Worm (Caenorhabditis elegans): Measurements from ENCODE around the gene rom-4.

The rom-4 gene

ce11 chrIV:16946746-16947145 lies 48.9 kb upstream of the rom-4 start, which contains the start of the genes Y116A8C.9 and arf-6 (continued):
- TF ChIP-seq daf-16 (GFP tag; optimal IDR thresholded peaks at IDR 0.05) (peak in 1 of 2 experiments; percentile 17), daf-16 (tag; optimal IDR thresholded peaks at IDR 0.05) (peak; percentile 20), hlh-30 (tag; optimal IDR thresholded peaks at IDR 0.05; ENCODE audit: insufficient read depth) (peak; percentile 62), D1046.2 (GFP tag; IDR thresholded peaks at IDR 0.05) (no peak), lin-1 (GFP tag; IDR thresholded peaks at IDR 0.05) (no peak), T26A8.4 (GFP tag; IDR thresholded peaks at IDR 0.05) (peak; percentile 32; the same call in 1 of the 2 replicates), attf-4 (tag; optimal IDR thresholded peaks at IDR 0.05) (no peak), Y5F2A.4 (GFP tag; optimal IDR thresholded peaks at IDR 0.05) (no peak), egl-43 (GFP tag; IDR thresholded peaks at IDR 0.05) (no peak), lin-13 (GFP tag; optimal IDR thresholded peaks at IDR 0.05) (peak; percentile 31), lin-38 (GFP tag; IDR thresholded peaks at IDR 0.05) (peak; percentile 59), dpl-1 (GFP tag; optimal IDR thresholded peaks at IDR 0.05) (peak; percentile 49), zip-11 (GFP tag; IDR thresholded peaks at IDR 0.05) (no peak), mdt-29 (GFP tag; IDR thresholded peaks at IDR 0.05) (no peak), nhr-102 (tag; optimal IDR thresholded peaks at IDR 0.05) (peak; percentile 33), lir-3 (tag; optimal IDR thresholded peaks at IDR 0.05) (no peak), mes-2 (tag; optimal IDR thresholded peaks at IDR 0.05; ENCODE audit: poor library complexity, severe bottlenecking) (peak; percentile 96), nhr-77 (tag; optimal IDR thresholded peaks at IDR 0.05) (no peak), dmd-9 (GFP tag; IDR thresholded peaks at IDR 0.05) (no peak), spr-3 (GFP tag; optimal IDR thresholded peaks at IDR 0.05) (no peak), T20F7.1 (GFP tag; optimal IDR thresholded peaks at IDR 0.05) (no peak), nhr-25 (tag; optimal IDR thresholded peaks at IDR 0.05; ENCODE audit: borderline replicate concordance, insufficient read depth) (no peak), hmg-1.1 (GFP tag; IDR thresholded peaks at IDR 0.05) (peak; percentile 35; the same call in 1 of the 2 replicates), jun-1 (tag; optimal IDR thresholded peaks at IDR 0.05) (peak; percentile 30), ZK546.5 (tag; optimal IDR thresholded peaks at IDR 0.05) (no peak), ztf-7 (tag; optimal IDR thresholded peaks at IDR 0.05) (no peak)

ce11 chrIV:16949767-16950166 lies 45.9 kb upstream of the rom-4 start, which contains the start of gene rad-54.B:
Gene rad-54.B (plus strand): TSS chrIV:16950067.
- TF ChIP-seq ama-1 (optimal IDR thresholded peaks at IDR 0.05) (peak; percentile 16), ceh-20 (GFP tag; IDR thresholded peaks at IDR 0.05) (no peak)

DNA sequence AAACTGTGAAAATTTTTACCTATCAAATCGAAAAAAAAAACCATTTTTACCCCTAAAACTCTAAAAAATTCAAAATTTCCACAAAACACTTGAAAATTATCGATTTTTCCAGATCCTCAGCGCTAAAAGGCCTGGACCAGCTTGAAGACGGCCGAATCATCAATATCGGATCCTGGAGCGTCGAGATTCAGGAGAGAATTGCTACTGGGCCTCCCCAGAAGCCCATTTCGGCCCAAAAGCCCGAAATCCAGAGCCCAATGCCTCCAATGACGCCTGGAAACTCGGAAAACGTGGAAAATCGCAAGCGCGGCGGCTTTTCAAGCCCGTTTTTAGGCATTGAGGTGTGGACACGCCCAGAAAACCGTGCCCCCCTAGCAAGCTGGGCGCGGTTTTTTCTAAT lies 43.2 kb upstream of the rom-4 start:
- TF ChIP-seq aly-2 (tag; optimal IDR thresholded peaks at IDR 0.05), result no peak
- TF ChIP-seq aha-1 (tag), result peak; percentile 82
- peak; percentile 52 for TF ChIP-seq set-16 (GFP tag; IDR thresholded peaks at IDR 0.05)
- TF ChIP-seq zag-1 (tag; optimal IDR thresholded peaks at IDR 0.05), result no peak

DNA sequence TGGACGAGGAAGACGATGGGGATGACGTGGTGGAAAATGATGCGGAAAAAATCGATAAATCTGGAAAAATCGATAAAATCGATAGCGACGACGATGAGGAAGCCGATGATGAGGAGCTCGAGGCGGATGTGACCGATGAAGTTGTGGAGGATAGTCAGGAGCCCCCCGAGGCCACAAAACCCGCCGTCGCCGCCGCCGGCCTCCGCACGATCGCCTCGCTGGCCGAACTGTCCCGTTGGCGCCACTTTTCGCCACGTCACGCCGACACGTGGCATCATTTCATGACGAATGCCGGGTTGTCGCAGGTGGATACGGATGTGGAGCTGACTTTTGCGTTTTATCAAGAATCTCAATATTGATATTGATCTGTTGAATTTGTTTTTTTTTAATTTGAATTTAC lies 33.2 kb upstream of the rom-4 start:
- no peak for TF ChIP-seq vab-7 (GFP tag; IDR thresholded peaks at IDR 0.05)
- TF ChIP-seq nhr-41 (GFP tag; IDR thresholded peaks at IDR 0.05), result no peak
- no peak for TF ChIP-seq Y5F2A.4 (GFP tag; optimal IDR thresholded peaks at IDR 0.05)
- no peak for TF ChIP-seq Y75B8A.6 (GFP tag; IDR thresholded peaks at IDR 0.05)
- 0 out of 2 replicates have a peak, but pooled peaks have one; percentile 48 for TF ChIP-seq egl-43 (GFP tag; IDR thresholded peaks at IDR 0.05)
- no peak for TF ChIP-seq spr-3 (GFP tag; optimal IDR thresholded peaks at IDR 0.05)
- no peak for TF ChIP-seq nhr-11 (tag; optimal IDR thresholded peaks at IDR 0.05)
- no peak for TF ChIP-seq snpc-4 (tag; optimal IDR thresholded peaks at IDR 0.05)
- TF ChIP-seq lir-3 (tag; optimal IDR thresholded peaks at IDR 0.05), result no peak
- no peak for TF ChIP-seq F26F4.8 (GFP tag; conservative IDR thresholded peaks at IDR 0.05)
- no peak for TF ChIP-seq madf-5 (GFP tag; IDR thresholded peaks at IDR 0.05)
- no peak for TF ChIP-seq ztf-11 (tag; optimal IDR thresholded peaks at IDR 0.05)
- no peak for TF ChIP-seq fkh-10 (GFP tag; optimal IDR thresholded peaks at IDR 0.05)
- peak; percentile 93 for TF ChIP-seq set-16 (GFP tag; IDR thresholded peaks at IDR 0.05)
- no peak for TF ChIP-seq F37D6.2 (tag; optimal IDR thresholded peaks at IDR 0.05)
- no peak for TF ChIP-seq spr-1 (tag; optimal IDR thresholded peaks at IDR 0.05)
- no peak for TF ChIP-seq hlh-30 (tag; optimal IDR thresholded peaks at IDR 0.05; ENCODE audit: insufficient read depth)
- TF ChIP-seq hif-1 (tag; optimal IDR thresholded peaks at IDR 0.05), result no peak
- peak; percentile 72 for TF ChIP-seq ceh-28 (tag; optimal IDR thresholded peaks at IDR 0.05)
